Fruit fly (Drosophila melanogaster) whole organism, embryonic: ENCODE results near the gene Rab30.
A peak's percentile ranks its signal among the peaks of the same experiment; 100 is the strongest.

Experiments used
- ATbp ChIP-seq: fragments of 200-800 bp; sonication (Bioruptor generic); optimal IDR thresholded peaks from 2 replicates; lab custom pipeline; 2017; ENCODE audit warnings: missing biosample characterization, mild to moderate bottlenecking, missing genetic modification characterization, missing genetic modification reagents
- Asciz ChIP-seq: fragments of 200-800 bp; sonication (Bioruptor generic); optimal IDR thresholded peaks from 2 replicates; lab custom pipeline; 2017; ENCODE audit warnings: missing biosample characterization, mild to moderate bottlenecking, missing genetic modification characterization, missing genetic modification reagents
- Atf6 ChIP-seq: fragments of 200-800 bp; sonication (Bioruptor generic); IDR thresholded peaks from 2 replicates; pipeline ENCODE4 v1.3.6; 2022; ENCODE audit warnings: missing biosample characterization, missing genetic modification characterization
- Awh ChIP-seq: fragments of 200-800 bp; sonication (Bioruptor generic); IDR thresholded peaks from 2 replicates; pipeline ENCODE4, ENCODE4 v1.3.6; 2022; ENCODE audit warnings: missing biosample characterization, missing genetic modification characterization
- BtbVII ChIP-seq: fragments of 200-800 bp; sonication (Bioruptor generic); optimal IDR thresholded peaks from 3 replicates; lab custom pipeline; 2017; ENCODE audit warnings: missing biosample characterization, mild to moderate bottlenecking, missing genetic modification characterization
- CG10979 ChIP-seq: fragments of 200-800 bp; sonication (Bioruptor generic); optimal IDR thresholded peaks from 2 replicates; lab custom pipeline; 2018; ENCODE audit warnings: missing biosample characterization, mild to moderate bottlenecking, missing genetic modification characterization, moderate library complexity
- CG11695 ChIP-seq: fragments of 200-800 bp; sonication (Bioruptor generic); IDR thresholded peaks from 3 replicates; pipeline ENCODE4 v1.3.6; 2022; ENCODE audit warnings: missing biosample characterization, missing genetic modification characterization
- CG15479 ChIP-seq: fragments of 200-800 bp; sonication (Bioruptor generic); optimal IDR thresholded peaks from 3 replicates; lab custom pipeline; 2019; ENCODE audit warnings: missing biosample characterization, mild to moderate bottlenecking, missing genetic modification characterization, moderate library complexity
- CG17186 ChIP-seq: fragments of 200-800 bp; sonication (Bioruptor generic); optimal IDR thresholded peaks from 3 replicates; lab custom pipeline; 2017; ENCODE audit warnings: missing biosample characterization, missing genetic modification reagents, missing genetic modification characterization
- CG1792 ChIP-seq: fragments of 200-800 bp; sonication (Bioruptor generic); optimal IDR thresholded peaks from 2 replicates; lab custom pipeline; 2016; ENCODE audit warnings: missing biosample characterization, missing genetic modification characterization
- CG18619 ChIP-seq: fragments of 200-800 bp; sonication (Bioruptor generic); optimal IDR thresholded peaks from 3 replicates; lab custom pipeline; 2017; ENCODE audit warnings: missing biosample characterization, mild to moderate bottlenecking, missing genetic modification characterization
- CG2199 ChIP-seq: fragments of 200-800 bp; sonication (Bioruptor generic); IDR thresholded peaks from 3 replicates; pipeline ENCODE4 v1.3.6; 2022; ENCODE audit warnings: missing biosample characterization, missing genetic modification characterization
- CG2202 ChIP-seq: fragments of 200-800 bp; sonication (Bioruptor generic); optimal IDR thresholded peaks from 2 replicates; lab custom pipeline; 2018; ENCODE audit warnings: missing biosample characterization, mild to moderate bottlenecking, missing genetic modification characterization
- CG30403 ChIP-seq: fragments of 200-800 bp; sonication (Bioruptor generic); optimal IDR thresholded peaks from 3 replicates; lab custom pipeline; 2016; ENCODE audit warnings: missing biosample characterization, missing genetic modification characterization
- CG3163 ChIP-seq: fragments of 200-800 bp; sonication (Bioruptor generic); optimal IDR thresholded peaks from 3 replicates; lab custom pipeline; 2016; ENCODE audit warnings: missing biosample characterization, missing genetic modification characterization
- CG32532 ChIP-seq: fragments of 200-800 bp; sonication (Bioruptor generic); IDR thresholded peaks from 2 replicates; pipeline ENCODE4 v1.3.6; 2022; ENCODE audit warnings: missing biosample characterization, missing genetic modification characterization
- CG3726 ChIP-seq: fragments of 200-800 bp; sonication (Bioruptor generic); IDR thresholded peaks from 3 replicates; pipeline ENCODE4, ENCODE4 v1.3.6; 2022; ENCODE audit warnings: missing biosample characterization, missing genetic modification characterization
- CG42726 ChIP-seq: fragments of 200-800 bp; sonication (Bioruptor generic); IDR thresholded peaks from 2 replicates; pipeline ENCODE4 v1.3.6; 2022; ENCODE audit warnings: missing biosample characterization, missing genetic modification characterization; ENCODE audit not compliant: partially characterized antibody
- CG4404 ChIP-seq: fragments of 200-800 bp; sonication (Bioruptor generic); IDR thresholded peaks from 2 replicates; pipeline ENCODE4 v1.3.6; 2022; ENCODE audit warnings: missing biosample characterization, missing genetic modification characterization
- CG4730 ChIP-seq: fragments of 200-800 bp; sonication (Bioruptor generic); IDR thresholded peaks from 2 replicates; pipeline ENCODE4 v1.3.6; 2022; ENCODE audit warnings: missing biosample characterization, missing genetic modification characterization
- CG6272 ChIP-seq: fragments of 200-800 bp; sonication (Bioruptor generic); IDR thresholded peaks from 2 replicates; pipeline ENCODE4 v1.3.6; 2022; ENCODE audit warnings: missing biosample characterization, missing genetic modification characterization
- CG7745 ChIP-seq: fragments of 200-800 bp; sonication (Bioruptor generic); optimal IDR thresholded peaks from 2 replicates; lab custom pipeline; 2018; ENCODE audit warnings: missing biosample characterization, mild to moderate bottlenecking, missing genetic modification characterization, moderate library complexity
- CG9727 ChIP-seq: fragments of 200-800 bp; sonication (Bioruptor generic); optimal IDR thresholded peaks from 3 replicates; lab custom pipeline; 2017; ENCODE audit warnings: missing biosample characterization, mild to moderate bottlenecking, missing genetic modification characterization
- CTCF ChIP-seq: fragments of 200-800 bp; sonication (Bioruptor generic); optimal IDR thresholded peaks from 2 replicates; lab custom pipeline; 2017; ENCODE audit warnings: missing biosample characterization, mild to moderate bottlenecking, missing genetic modification characterization, moderate library complexity
- Dref ChIP-seq: fragments of 200-800 bp; sonication (Bioruptor generic); IDR thresholded peaks from 2 replicates; pipeline ENCODE4 v1.3.6; 2022; ENCODE audit warnings: missing biosample characterization, missing genetic modification characterization
- HLHmδ ChIP-seq: fragments of 200-800 bp; sonication (Bioruptor generic); optimal IDR thresholded peaks from 2 replicates; lab custom pipeline; 2018; ENCODE audit warnings: missing biosample characterization, mild to moderate bottlenecking, missing genetic modification characterization, moderate library complexity
- Hmr ChIP-seq: fragments of 200-800 bp; sonication (Bioruptor generic); optimal IDR thresholded peaks from 3 replicates; lab custom pipeline; 2017; ENCODE audit warnings: mild to moderate bottlenecking, missing biosample characterization, missing genetic modification reagents, missing genetic modification characterization
- Hsf ChIP-seq: fragments of 200-800 bp; sonication (Bioruptor generic); optimal IDR thresholded peaks from 3 replicates; lab custom pipeline; 2016; ENCODE audit warnings: missing biosample characterization, missing genetic modification characterization
- Jarid2 ChIP-seq: fragments of 200-800 bp; sonication (Bioruptor generic); optimal IDR thresholded peaks from 3 replicates; lab custom pipeline; 2017; ENCODE audit warnings: mild to moderate bottlenecking, missing biosample characterization, missing genetic modification reagents, missing genetic modification characterization
- Lhr ChIP-seq: fragments of 200-800 bp; sonication (Bioruptor generic); optimal IDR thresholded peaks from 3 replicates; lab custom pipeline; 2017; ENCODE audit warnings: mild to moderate bottlenecking, missing biosample characterization, missing genetic modification reagents, missing genetic modification characterization
- Neu2 ChIP-seq: fragments of 200-800 bp; sonication (Bioruptor generic); optimal IDR thresholded peaks from 3 replicates; lab custom pipeline; 2016; ENCODE audit warnings: missing biosample characterization, missing genetic modification characterization, borderline replicate concordance
- Nf-YA ChIP-seq: fragments of 200-800 bp; sonication (Bioruptor generic); IDR thresholded peaks from 2 replicates; pipeline ENCODE4 v1.3.6; 2022; ENCODE audit warnings: missing biosample characterization, missing genetic modification characterization
- Nf-YC ChIP-seq: fragments of 200-800 bp; optimal IDR thresholded peaks from 3 replicates; lab custom pipeline; 2019; ENCODE audit warnings: missing biosample characterization, mild to moderate bottlenecking, missing genetic modification characterization, moderate library complexity
- Ssrp ChIP-seq: fragments of 200-800 bp; sonication (Bioruptor generic); optimal IDR thresholded peaks from 2 replicates; lab custom pipeline; 2018; ENCODE audit warnings: missing biosample characterization, mild to moderate bottlenecking, missing genetic modification characterization, moderate library complexity
- aop ChIP-seq: fragments of 200-800 bp; sonication (Bioruptor generic); IDR thresholded peaks from 2 replicates; pipeline ENCODE4 v1.3.6; 2022; ENCODE audit warnings: missing biosample characterization, missing genetic modification characterization
- az2 ChIP-seq: fragments of 200-800 bp; sonication (Bioruptor generic); optimal IDR thresholded peaks from 3 replicates; lab custom pipeline; 2016; ENCODE audit warnings: missing biosample characterization, missing genetic modification characterization
- btn ChIP-seq: fragments of 200-800 bp; sonication (Bioruptor generic); optimal IDR thresholded peaks from 2 replicates; lab custom pipeline; 2016; ENCODE audit warnings: missing biosample characterization, missing genetic modification characterization
- chif ChIP-seq, 2 experiments: fragments of 200-800 bp; sonication (Bioruptor generic); optimal IDR thresholded peaks; 3 replicates each; lab custom pipeline; 2016; ENCODE audit warnings: missing biosample characterization in 2 of 2, missing genetic modification characterization in 2 of 2
- chinmo ChIP-seq: fragments of 200-800 bp; sonication (Bioruptor generic); IDR thresholded peaks from 4 replicates; pipeline ENCODE4 v1.3.6; 2022; ENCODE audit warnings: missing biosample characterization, missing genetic modification characterization; ENCODE audit not compliant: partially characterized antibody
- da ChIP-seq: fragments of 200-800 bp; sonication (Bioruptor generic); optimal IDR thresholded peaks from 2 replicates; lab custom pipeline; 2016; ENCODE audit warnings: missing biosample characterization, missing genetic modification characterization
- dysf ChIP-seq: fragments of 200-800 bp; sonication (Bioruptor generic); IDR thresholded peaks from 3 replicates; pipeline ENCODE4 v1.3.6; 2022; ENCODE audit warnings: missing biosample characterization, missing genetic modification characterization
- esg ChIP-seq: fragments of 200-800 bp; sonication (Bioruptor generic); conservative IDR thresholded peaks from 2 replicates; pipeline ENCODE4 v1.3.6; 2022; ENCODE audit warnings: missing biosample characterization, missing genetic modification characterization
- eyg ChIP-seq: fragments of 200-800 bp; sonication (Bioruptor generic); optimal IDR thresholded peaks from 3 replicates; lab custom pipeline; 2016; ENCODE audit warnings: missing biosample characterization, missing genetic modification characterization
- fd3F ChIP-seq: fragments of 200-800 bp; sonication (Bioruptor generic); optimal IDR thresholded peaks from 2 replicates; lab custom pipeline; 2018; ENCODE audit warnings: missing biosample characterization, mild to moderate bottlenecking, missing genetic modification characterization, moderate library complexity
- fd64A ChIP-seq: fragments of 200-800 bp; sonication (Bioruptor generic); optimal IDR thresholded peaks from 3 replicates; lab custom pipeline; 2018; ENCODE audit warnings: missing biosample characterization, mild to moderate bottlenecking, missing genetic modification characterization
- fru ChIP-seq: fragments of >200 bp; optimal IDR thresholded peaks from 2 replicates; lab custom pipeline; 2017
- hkb ChIP-seq, 2 experiments: fragments of 200-800 bp in 1 of 2; fragments of >200 bp in 1 of 2; sonication (Bioruptor generic) in 1 of 2; IDR thresholded peaks in 1 of 2; optimal IDR thresholded peaks in 1 of 2; 2 replicates each; pipeline versions ENCODE4 v1.3.6 to Lab custom; 2017 to 2022; ENCODE audit warnings: missing biosample characterization in 1 of 2, missing genetic modification characterization in 1 of 2
- klu ChIP-seq: fragments of 200-800 bp; sonication (Bioruptor generic); IDR thresholded peaks from 2 replicates; pipeline ENCODE4 v1.3.6; 2022; ENCODE audit warnings: missing biosample characterization, missing genetic modification characterization
- nau ChIP-seq: fragments of 200-800 bp; sonication (Bioruptor generic); optimal IDR thresholded peaks from 3 replicates; lab custom pipeline; 2017; ENCODE audit warnings: missing biosample characterization, mild to moderate bottlenecking, missing genetic modification characterization, missing genetic modification reagents
- tx ChIP-seq: fragments of 200-800 bp; sonication (Bioruptor generic); optimal IDR thresholded peaks from 2 replicates; lab custom pipeline; 2016; ENCODE audit warnings: missing biosample characterization, missing genetic modification characterization

Rab30 gene

dm6 chr2L:7056189-7056926, 24.0 kb upstream of the Rab30 start, which contains the start of gene Mnn1 (continued):
- TF ChIP-seq tx (GFP tag; lab: Kevin White, UChicago) (peak; percentile 51), klu (GFP tag; lab: Robert Waterston, UW) (peak; percentile 25; the same call in 1 of the 2 replicates), fd3F (GFP tag; lab: Kevin White, UChicago) (no peak), CG1792 (GFP tag; lab: Kevin White, UChicago) (no peak), HLHmδ (peak; percentile 98), Nf-YC (tag; lab: Kevin White, UChicago) (no peak), eyg (GFP tag; lab: Kevin White, UChicago) (no peak), esg (GFP tag; lab: Robert Waterston, UW) (no peak), az2 (peak; percentile 31), Awh (GFP tag; lab: Robert Waterston, UW) (no peak), CG11695 (GFP tag; lab: Robert Waterston, UW) (peak; percentile 58), Atf6 (GFP tag; lab: Robert Waterston, UW) (0 out of 2 replicates have a peak, but pooled peaks have one; percentile 38), Hsf (GFP tag; lab: Kevin White, UChicago) (peak; percentile 42), chif (GFP tag; optimal IDR thresholded peaks at IDR 0.05; lab: Kevin White, UChicago) (peak; percentile 17 to 34), aop (GFP tag; lab: Robert Waterston, UW) (no peak), CG7745 (tag; lab: Kevin White, UChicago) (no peak), BtbVII (GFP tag; lab: Kevin White, UChicago) (no peak), CG6272 (GFP tag; lab: Robert Waterston, UW) (no peak), CG2199 (GFP tag; lab: Robert Waterston, UW) (peak; percentile 26; the same call in 1 of the 3 replicates), CTCF (peak; percentile 1), fru (no peak), Lhr (GFP tag; lab: Kevin White, UChicago) (peak; percentile 59), CG30403 (GFP tag; lab: Kevin White, UChicago) (peak; percentile 38), Ssrp (tag; lab: Kevin White, UChicago) (no peak), CG42726 (GFP tag; lab: Robert Waterston, UW) (peak; percentile 75), hkb (optimal IDR thresholded peaks at IDR 0.05; lab: Kevin White, UChicago) (peak; percentile 6), hkb (GFP tag; IDR thresholded peaks at IDR 0.05; lab: Robert Waterston, UW) (peak; percentile 44; the same call in 1 of the 2 replicates), CG4730 (GFP tag; lab: Robert Waterston, UW) (no peak), CG18619 (GFP tag; lab: Kevin White, UChicago) (no peak), Nf-YA (no peak), Neu2 (GFP tag; lab: Kevin White, UChicago) (no peak), Hmr (GFP tag; lab: Kevin White, UChicago) (no peak), CG4404 (no peak), Asciz (GFP tag; lab: Kevin White, UChicago) (no peak), CG10979 (tag; lab: Kevin White, UChicago) (peak; percentile 32), Dref (GFP tag; lab: Robert Waterston, UW) (0 out of 2 replicates have a peak, but pooled peaks have one; percentile 43), CG2202 (no peak), CG3726 (no peak), ATbp (no peak), dysf (GFP tag; lab: Robert Waterston, UW) (no peak), Jarid2 (GFP tag; lab: Kevin White, UChicago) (no peak), CG17186 (GFP tag; lab: Kevin White, UChicago) (peak; percentile 66), nau (GFP tag; lab: Kevin White, UChicago) (no peak), fd64A (GFP tag; lab: Kevin White, UChicago) (no peak), CG9727 (GFP tag; lab: Kevin White, UChicago) (no peak), da (GFP tag; lab: Kevin White, UChicago) (peak; percentile 59), chinmo (GFP tag; lab: Robert Waterston, UW) (peak; percentile 85; the same call in 3 of the 4 replicates), CG15479 (GFP tag; lab: Kevin White, UChicago) (peak; percentile 87), CG32532 (GFP tag; lab: Robert Waterston, UW) (peak; percentile 34; the same call in 1 of the 2 replicates), btn (GFP tag; lab: Kevin White, UChicago) (peak; percentile 6), CG3163 (GFP tag; lab: Kevin White, UChicago) (peak; percentile 56)
